Worm (Caenorhabditis elegans) whole organism, late embryonic: ENCODE results near the gene srr-9.
"Not testable (repeated sequence)": the region's sequence is repeated elsewhere in the genome, so short reads cannot be mapped to it uniquely, and the experiment has no call there.

Experiments
- C08G9.2 ChIP-seq: sonication (generic microtip); optimal IDR thresholded peaks from 2 replicates; lab custom pipeline; 2016; ENCODE audit warnings: mild to moderate bottlenecking, missing genetic modification characterization, moderate library complexity, missing compliant biosample characterization
- C38D4.7 ChIP-seq: fragments of 200-800 bp; sonication (Bioruptor generic); optimal IDR thresholded peaks from 2 replicates; lab custom pipeline; 2018; ENCODE audit warnings: mild to moderate bottlenecking, missing genetic modification characterization, moderate library complexity, missing compliant biosample characterization
- F13H6.1 ChIP-seq: sonication (generic microtip); optimal IDR thresholded peaks from 2 replicates; lab custom pipeline; 2016; ENCODE audit warnings: missing genetic modification characterization, missing compliant biosample characterization
- K02D7.2 ChIP-seq: sonication (generic microtip); optimal IDR thresholded peaks from 2 replicates; lab custom pipeline; 2017; ENCODE audit warnings: mild to moderate bottlenecking, missing genetic modification characterization, missing compliant biosample characterization
- T23F11.4 ChIP-seq: fragments of 200-800 bp; sonication (Bioruptor generic); optimal IDR thresholded peaks from 2 replicates; lab custom pipeline; 2018; ENCODE audit warnings: mild to moderate bottlenecking, missing genetic modification characterization, missing compliant biosample characterization
- Y22D7AL.16 ChIP-seq: sonication (generic microtip); optimal IDR thresholded peaks from 2 replicates; lab custom pipeline; 2016; ENCODE audit warnings: missing genetic modification characterization, missing compliant biosample characterization
- ama-1 ChIP-seq: fragments of 150-350 bp; optimal IDR thresholded peaks from 2 replicates; lab custom pipeline; 2014
- ceh-14 ChIP-seq: sonication (generic microtip); optimal IDR thresholded peaks from 2 replicates; lab custom pipeline; 2016; ENCODE audit warnings: missing genotype, missing genetic modification characterization, missing compliant biosample characterization
- ceh-18 ChIP-seq: sonication (generic microtip); optimal IDR thresholded peaks from 2 replicates; lab custom pipeline; 2016; ENCODE audit warnings: missing genetic modification characterization, missing compliant biosample characterization
- ceh-19 ChIP-seq: fragments of 200-800 bp; sonication (Bioruptor generic); optimal IDR thresholded peaks from 2 replicates; lab custom pipeline; 2018; ENCODE audit warnings: mild to moderate bottlenecking, missing genetic modification characterization, missing compliant biosample characterization
- ceh-2 ChIP-seq: sonication (generic microtip); optimal IDR thresholded peaks from 2 replicates; lab custom pipeline; 2016; ENCODE audit warnings: missing genotype, missing genetic modification characterization, missing compliant biosample characterization
- ceh-34 ChIP-seq: sonication (generic microtip); optimal IDR thresholded peaks from 2 replicates; lab custom pipeline; 2016; ENCODE audit warnings: mild to moderate bottlenecking, missing genetic modification characterization, missing compliant biosample characterization
- ceh-48 ChIP-seq: sonication (generic microtip); optimal IDR thresholded peaks from 2 replicates; lab custom pipeline; 2016; ENCODE audit warnings: missing genetic modification characterization, inconsistent platforms, missing compliant biosample characterization
- ceh-9 ChIP-seq: sonication (generic microtip); optimal IDR thresholded peaks from 2 replicates; lab custom pipeline; 2016; ENCODE audit warnings: mild to moderate bottlenecking, missing genetic modification characterization, inconsistent platforms, missing compliant biosample characterization
- che-1 ChIP-seq: sonication (generic microtip); optimal IDR thresholded peaks from 2 replicates; lab custom pipeline; 2016; ENCODE audit warnings: mild to moderate bottlenecking, missing genetic modification characterization, missing compliant biosample characterization
- dmd-4 ChIP-seq: sonication (generic microtip); optimal IDR thresholded peaks from 2 replicates; lab custom pipeline; 2016; ENCODE audit warnings: borderline replicate concordance, missing genetic modification characterization, missing compliant biosample characterization
- elt-4 ChIP-seq: sonication (generic microtip); optimal IDR thresholded peaks from 2 replicates; lab custom pipeline; 2016; ENCODE audit warnings: missing genetic modification characterization, missing compliant biosample characterization
- eyg-1 ChIP-seq: sonication (generic microtip); optimal IDR thresholded peaks from 2 replicates; lab custom pipeline; 2016; ENCODE audit warnings: missing genotype, missing genetic modification characterization, missing compliant biosample characterization
- fax-1 ChIP-seq: sonication (generic microtip); optimal IDR thresholded peaks from 2 replicates; lab custom pipeline; 2016; ENCODE audit warnings: missing genotype, missing genetic modification characterization, missing compliant biosample characterization
- fkh-10 ChIP-seq: fragments of 150-350 bp; optimal IDR thresholded peaks from 2 replicates; lab custom pipeline; 2014; ENCODE audit warnings: missing biosample characterization, missing genetic modification reagents, missing genetic modification characterization
- fkh-6 ChIP-seq: sonication (generic microtip); optimal IDR thresholded peaks from 2 replicates; lab custom pipeline; 2016; ENCODE audit warnings: missing genetic modification characterization, missing compliant biosample characterization
- gmeb-2 ChIP-seq: sonication (generic microtip); optimal IDR thresholded peaks from 2 replicates; lab custom pipeline; 2016; ENCODE audit warnings: missing genetic modification characterization, inconsistent platforms, missing compliant biosample characterization
- lim-6 ChIP-seq: sonication (generic microtip); optimal IDR thresholded peaks from 2 replicates; lab custom pipeline; 2016; ENCODE audit warnings: missing genetic modification characterization, missing compliant biosample characterization
- madf-2 ChIP-seq: sonication (generic microtip); optimal IDR thresholded peaks from 2 replicates; lab custom pipeline; 2017; ENCODE audit warnings: missing genetic modification characterization, missing compliant biosample characterization
- nfya-1 ChIP-seq: sonication (generic microtip); optimal IDR thresholded peaks from 2 replicates; lab custom pipeline; 2017; ENCODE audit warnings: missing genetic modification characterization, mild to moderate bottlenecking, missing compliant biosample characterization, antibody characterized with exemption, moderate library complexity
- nhr-11 ChIP-seq: fragments of 150-350 bp; optimal IDR thresholded peaks from 2 replicates; lab custom pipeline; 2014; ENCODE audit warnings: missing biosample characterization, missing genetic modification characterization
- pag-3 ChIP-seq: sonication (generic microtip); optimal IDR thresholded peaks from 2 replicates; lab custom pipeline; 2016; ENCODE audit warnings: missing compliant biosample characterization, missing genetic modification characterization, borderline replicate concordance
- pax-1 ChIP-seq: fragments of 150-350 bp; optimal IDR thresholded peaks from 2 replicates; lab custom pipeline; 2014; ENCODE audit warnings: missing biosample characterization, missing genetic modification characterization
- pha-2 ChIP-seq: sonication (generic microtip); optimal IDR thresholded peaks from 2 replicates; lab custom pipeline; 2017; ENCODE audit warnings: mild to moderate bottlenecking, missing genetic modification characterization, missing compliant biosample characterization
- pqm-1 ChIP-seq: sonication (generic microtip); optimal IDR thresholded peaks from 2 replicates; lab custom pipeline; 2016; ENCODE audit warnings: missing genetic modification characterization, missing compliant biosample characterization
- ref-2 ChIP-seq: sonication (generic microtip); optimal IDR thresholded peaks from 2 replicates; lab custom pipeline; 2016; ENCODE audit warnings: missing genetic modification characterization, missing compliant biosample characterization
- rnt-1 ChIP-seq: sonication (generic microtip); optimal IDR thresholded peaks from 2 replicates; lab custom pipeline; 2016; ENCODE audit warnings: missing genetic modification characterization, missing compliant biosample characterization
- sdc-2 ChIP-seq: sonication (generic microtip); optimal IDR thresholded peaks from 2 replicates; lab custom pipeline; 2016; ENCODE audit warnings: missing genotype, missing genetic modification characterization, missing compliant biosample characterization
- syd-9 ChIP-seq: sonication (generic microtip); optimal IDR thresholded peaks from 2 replicates; lab custom pipeline; 2016; ENCODE audit warnings: mild to moderate bottlenecking, missing genetic modification characterization, moderate library complexity, missing compliant biosample characterization
- tbx-7 ChIP-seq: sonication (generic microtip); optimal IDR thresholded peaks from 2 replicates; lab custom pipeline; 2016; ENCODE audit warnings: missing genotype, missing genetic modification characterization, missing compliant biosample characterization
- unc-55 ChIP-seq: sonication (generic microtip); optimal IDR thresholded peaks from 2 replicates; lab custom pipeline; 2017; ENCODE audit warnings: missing biosample characterization, missing genetic modification reagents, missing genetic modification characterization
- ztf-16 ChIP-seq: sonication (generic microtip); optimal IDR thresholded peaks from 2 replicates; lab custom pipeline; 2017; ENCODE audit warnings: missing genetic modification characterization, missing compliant biosample characterization

The srr-9 gene

ce11 chrV:7696842-7697241 lies 41.0 kb upstream of the srr-9 start, which contains the start of gene ZK105.3:
TSS of gene ZK105.3 (plus strand) at chrV:7697142.
- no peak for TF ChIP-seq pqm-1 (tag; lab: Kevin White, UChicago)
- TF ChIP-seq, all 69 proteins: peak for 0

ce11 chrV:7703536-7703935 lies 34.3 kb upstream of the srr-9 start, which contains the start of gene srsx-40:
TSS of gene srsx-40 (minus strand) at chrV:7703636.
- TF ChIP-seq ceh-2, eyg-1, ref-2 (tag; lab: Kevin White, UChicago): not testable (repeated sequence)

ce11 chrV:7705316-7705715 lies 32.5 kb upstream of the srr-9 start, which contains the start of gene srw-3:
TSS of gene srw-3 (plus strand) at chrV:7705616.
- TF ChIP-seq ceh-9 (tag; lab: Kevin White, UChicago) = no peak
- TF ChIP-seq dmd-4 (tag; lab: Kevin White, UChicago) = no peak
- TF ChIP-seq K02D7.2 = no peak
- no peak for TF ChIP-seq ceh-34 (tag; lab: Kevin White, UChicago)
- no peak for TF ChIP-seq syd-9
- no peak for TF ChIP-seq fax-1
- no peak for TF ChIP-seq ceh-18
- TF ChIP-seq eyg-1 (tag; lab: Kevin White, UChicago) = no peak
- TF ChIP-seq ama-1 = no peak
- TF ChIP-seq elt-4 = no peak
- TF ChIP-seq Y22D7AL.16 (tag; lab: Kevin White, UChicago) = no peak
- TF ChIP-seq C08G9.2 (tag; lab: Kevin White, UChicago) = no peak
- no peak for TF ChIP-seq F13H6.1 (tag; lab: Kevin White, UChicago)
- TF ChIP-seq pag-3 (tag; lab: Kevin White, UChicago) = no peak
- no peak for TF ChIP-seq pqm-1 (tag; lab: Kevin White, UChicago)
- no peak for TF ChIP-seq madf-2

- TF ChIP-seq nhr-11 = no peak
- no peak for TF ChIP-seq ref-2 (tag; lab: Kevin White, UChicago)
- TF ChIP-seq ceh-9 (tag; lab: Kevin White, UChicago) = no peak
- no peak for TF ChIP-seq che-1 (tag; lab: Kevin White, UChicago)
- TF ChIP-seq T23F11.4 = no peak
- no peak for TF ChIP-seq rnt-1 (tag; lab: Kevin White, UChicago)
- no peak for TF ChIP-seq ceh-48
- TF ChIP-seq eyg-1 (tag; lab: Kevin White, UChicago) = no peak
- no peak for TF ChIP-seq ceh-14
- TF ChIP-seq C38D4.7 (GFP tag; lab: Kevin White, UChicago) = no peak
- TF ChIP-seq sdc-2 (tag; lab: Kevin White, UChicago) = no peak
- TF ChIP-seq fkh-10 = no peak
- TF ChIP-seq gmeb-2 (tag; lab: Kevin White, UChicago) = no peak
- TF ChIP-seq ama-1 = no peak
- no peak for TF ChIP-seq ceh-19
Observed at ce11 chrV:7708525-7708924, 29.3 kb upstream of the srr-9 start, which contains the start of gene ZK105.11. TSS of gene ZK105.11 (minus strand) at chrV:7708625.

- TF ChIP-seq syd-9 (no peak), lim-6 (tag; lab: Kevin White, UChicago) (no peak), dmd-4 (tag; lab: Kevin White, UChicago) (no peak), tbx-7 (tag; lab: Kevin White, UChicago) (no peak), pha-2 (no peak), unc-55 (GFP tag; lab: Kevin White, UChicago) (no peak), pag-3 (tag; lab: Kevin White, UChicago) (no peak), pax-1 (tag; lab: Kevin White, UChicago) (no peak), fkh-6 (tag; lab: Kevin White, UChicago) (no peak), C08G9.2 (tag; lab: Kevin White, UChicago) (no peak), ceh-14 (no peak), nfya-1 (no peak), ceh-2 (tag; lab: Kevin White, UChicago) (no peak), ztf-16 (no peak)
- TF ChIP-seq, all 69 proteins: peak for 0
Observed at ce11 chrV:7713072-7713471, 24.7 kb upstream of the srr-9 start, which contains the start of gene ZK105.13. TSS of gene ZK105.13 (minus strand) at chrV:7713172.
